Fruit fly (Drosophila melanogaster): ENCODE data around the gene CG33543.

Gene CG33543

dm6 chr2L:1988192-1988561, 17.9 kb downstream of the CG33543 start, which contains the start of gene Npc2a:
TSS of gene Npc2a (plus strand) at chr2L:1988290.
- TF ChIP-seq h (optimal IDR thresholded peaks at IDR 0.05) (no peak), ttk (optimal IDR thresholded peaks at IDR 0.05) (no peak), Sin3A (optimal IDR thresholded peaks at IDR 0.05) (no peak), insv (optimal IDR thresholded peaks at IDR 0.05) (no peak), Myc (optimal IDR thresholded peaks at IDR 0.05) (no peak), psq (optimal IDR thresholded peaks at IDR 0.05) (no peak)

- TF ChIP-seq h (optimal IDR thresholded peaks at IDR 0.05): no peak
- TF ChIP-seq ttk (optimal IDR thresholded peaks at IDR 0.05): no peak
- no peak for TF ChIP-seq Myc (optimal IDR thresholded peaks at IDR 0.05)
- TF ChIP-seq psq (optimal IDR thresholded peaks at IDR 0.05): no peak
- no peak for TF ChIP-seq Sin3A (optimal IDR thresholded peaks at IDR 0.05)
- no peak for TF ChIP-seq insv (optimal IDR thresholded peaks at IDR 0.05)
Measured at dm6 chr2L:1987434-1988191, 18.5 kb downstream of the CG33543 start, which contains the start of gene Got2. TSS of gene Got2 (minus strand) at chr2L:1987758.

- no peak for TF ChIP-seq Myc (optimal IDR thresholded peaks at IDR 0.05)
- TF ChIP-seq insv (optimal IDR thresholded peaks at IDR 0.05): no peak
- no peak for TF ChIP-seq h (optimal IDR thresholded peaks at IDR 0.05)
- no peak for TF ChIP-seq ttk (optimal IDR thresholded peaks at IDR 0.05)
- no peak for TF ChIP-seq Sin3A (optimal IDR thresholded peaks at IDR 0.05)
- no peak for TF ChIP-seq psq (optimal IDR thresholded peaks at IDR 0.05)
Measured at dm6 chr2L:1986343-1987280, 19.5 kb downstream of the CG33543 start.

dm6 chr2L:1981726-1982367, 24.3 kb downstream of the CG33543 start, which contains the start of gene CG7289:
TSS of gene CG7289 (plus strand) at chr2L:1982217.
- TF ChIP-seq ttk (optimal IDR thresholded peaks at IDR 0.05): no peak
- TF ChIP-seq h (optimal IDR thresholded peaks at IDR 0.05): no peak
- TF ChIP-seq Myc (optimal IDR thresholded peaks at IDR 0.05): no peak
- TF ChIP-seq psq (optimal IDR thresholded peaks at IDR 0.05): no peak
- TF ChIP-seq Sin3A (optimal IDR thresholded peaks at IDR 0.05): no peak
- TF ChIP-seq insv (optimal IDR thresholded peaks at IDR 0.05): no peak

dm6 chr2L:1980708-1981339, 25.3 kb downstream of the CG33543 start, which contains the start of the genes CG15356 and CG15362:
TSS of gene CG15356 (minus strand) at chr2L:1980755.
TSS of gene CG15362 (plus strand) at chr2L:1981176.
- TF ChIP-seq ttk (optimal IDR thresholded peaks at IDR 0.05) (no peak), Sin3A (optimal IDR thresholded peaks at IDR 0.05) (no peak), Myc (optimal IDR thresholded peaks at IDR 0.05) (no peak), psq (optimal IDR thresholded peaks at IDR 0.05) (no peak), insv (optimal IDR thresholded peaks at IDR 0.05) (no peak), h (optimal IDR thresholded peaks at IDR 0.05) (no peak)

- no peak for TF ChIP-seq h (optimal IDR thresholded peaks at IDR 0.05)
- no peak for TF ChIP-seq psq (optimal IDR thresholded peaks at IDR 0.05)
- no peak for TF ChIP-seq insv (optimal IDR thresholded peaks at IDR 0.05)
- no peak for TF ChIP-seq Sin3A (optimal IDR thresholded peaks at IDR 0.05)
- no peak for TF ChIP-seq ttk (optimal IDR thresholded peaks at IDR 0.05)
- no peak for TF ChIP-seq Myc (optimal IDR thresholded peaks at IDR 0.05)
Measured at dm6 chr2L:1979196-1979818, 26.8 kb downstream of the CG33543 start.

dm6 chr2L:1975473-1975872, 30.6 kb downstream of the CG33543 start:
- no peak for TF ChIP-seq ttk (optimal IDR thresholded peaks at IDR 0.05)

dm6 chr2L:1973957-1974356, 32.2 kb downstream of the CG33543 start, which contains the start of gene Der-1:
TSS of gene Der-1 (plus strand) at chr2L:1973957.
- TF ChIP-seq h (optimal IDR thresholded peaks at IDR 0.05) (no peak), Sin3A (optimal IDR thresholded peaks at IDR 0.05) (no peak), insv (optimal IDR thresholded peaks at IDR 0.05) (no peak), psq (optimal IDR thresholded peaks at IDR 0.05) (no peak), ttk (optimal IDR thresholded peaks at IDR 0.05) (no peak), Myc (optimal IDR thresholded peaks at IDR 0.05) (no peak)

dm6 chr2L:1972450-1973119, 33.5 kb downstream of the CG33543 start:
- TF ChIP-seq ttk (optimal IDR thresholded peaks at IDR 0.05) (no peak), h (optimal IDR thresholded peaks at IDR 0.05) (no peak), psq (optimal IDR thresholded peaks at IDR 0.05) (no peak), Sin3A (optimal IDR thresholded peaks at IDR 0.05) (no peak), insv (optimal IDR thresholded peaks at IDR 0.05) (no peak), Myc (optimal IDR thresholded peaks at IDR 0.05) (no peak)

dm6 chr2L:1970312-1970929, 35.7 kb downstream of the CG33543 start, which contains the start of gene erm:
TSS of gene erm (minus strand) at chr2L:1970362.
- TF ChIP-seq ttk (optimal IDR thresholded peaks at IDR 0.05): no peak
- no peak for TF ChIP-seq Myc (optimal IDR thresholded peaks at IDR 0.05)
- TF ChIP-seq h (optimal IDR thresholded peaks at IDR 0.05): no peak
- no peak for TF ChIP-seq insv (optimal IDR thresholded peaks at IDR 0.05)
- no peak for TF ChIP-seq psq (optimal IDR thresholded peaks at IDR 0.05)
- TF ChIP-seq Sin3A (optimal IDR thresholded peaks at IDR 0.05): no peak
